Worm (Caenorhabditis elegans): ENCODE measurements around the gene cyn-4.

cyn-4 gene

ce11 chrII:10868670-10869246 lies 3.7 kb downstream of the cyn-4 start, which contains the start of the genes gmps-1 and cap-2 (continued):
- TF ChIP-seq skn-1 (tag; optimal IDR thresholded peaks at IDR 0.05) = no peak
- peak; percentile 94 for TF ChIP-seq spr-1 (tag; optimal IDR thresholded peaks at IDR 0.05)
- TF ChIP-seq ces-1 (GFP tag; optimal IDR thresholded peaks at IDR 0.05) = peak; percentile 75
- peak; percentile 74 for TF ChIP-seq set-16 (GFP tag; IDR thresholded peaks at IDR 0.05)
- TF ChIP-seq dve-1 (tag; optimal IDR thresholded peaks at IDR 0.05; ENCODE audit: insufficient read depth) = peak; percentile 99
- TF ChIP-seq egl-43 (GFP tag; IDR thresholded peaks at IDR 0.05) = peak; percentile 92
- TF ChIP-seq egl-27 (tag; optimal IDR thresholded peaks at IDR 0.05) = no peak
- no peak for TF ChIP-seq F44E2.7 (GFP tag; IDR thresholded peaks at IDR 0.05)
- TF ChIP-seq hlh-30 (tag; optimal IDR thresholded peaks at IDR 0.05; ENCODE audit: insufficient read depth) = peak; percentile 92
- peak; percentile 70 for TF ChIP-seq unc-130 (GFP tag; optimal IDR thresholded peaks at IDR 0.05)
- no peak for TF ChIP-seq lim-7 (GFP tag; IDR thresholded peaks at IDR 0.05)
- peak; percentile 92 for TF ChIP-seq spr-3 (GFP tag; optimal IDR thresholded peaks at IDR 0.05)
- TF ChIP-seq ceh-62 (tag; optimal IDR thresholded peaks at IDR 0.05) = no peak
- TF ChIP-seq nhr-11 (tag; optimal IDR thresholded peaks at IDR 0.05) = peak; percentile 93
- peak in 1 of 2 experiments; percentile 58 for TF ChIP-seq unc-62 (GFP tag; optimal IDR thresholded peaks at IDR 0.05 in 1 of 2)
- no peak for TF ChIP-seq unc-62 (tag; optimal IDR thresholded peaks at IDR 0.05)
- peak; percentile 82 for TF ChIP-seq lin-13 (GFP tag; optimal IDR thresholded peaks at IDR 0.05)
- TF ChIP-seq mep-1 (tag; optimal IDR thresholded peaks at IDR 0.05) = peak; percentile 99
- peak; percentile 72 for TF ChIP-seq zip-2 (tag; optimal IDR thresholded peaks at IDR 0.05)
- peak; percentile 55 for TF ChIP-seq lir-3 (tag; optimal IDR thresholded peaks at IDR 0.05)
- TF ChIP-seq attf-4 (tag; optimal IDR thresholded peaks at IDR 0.05) = no peak
- TF ChIP-seq arid-1 (GFP tag; conservative IDR thresholded peaks at IDR 0.05) = peak; percentile 97
- TF ChIP-seq Y105C5A.15 (GFP tag; IDR thresholded peaks at IDR 0.05) = peak; percentile 56; the same call in 1 of the 2 replicates
- no peak for TF ChIP-seq ztf-11 (tag; optimal IDR thresholded peaks at IDR 0.05)
- peak; percentile 93 for TF ChIP-seq dmd-9 (GFP tag; IDR thresholded peaks at IDR 0.05)
- peak; percentile 88 for TF ChIP-seq madf-9 (GFP tag; conservative IDR thresholded peaks at IDR 0.05)
- peak; percentile 58 for TF ChIP-seq fos-1 (tag; optimal IDR thresholded peaks at IDR 0.05)
- peak; percentile 54 for TF ChIP-seq ama-1 (optimal IDR thresholded peaks at IDR 0.05)
- TF ChIP-seq saeg-2 (GFP tag; IDR thresholded peaks at IDR 0.05) = peak; percentile 91
- peak; percentile 89 for TF ChIP-seq ZK337.2 (GFP tag; IDR thresholded peaks at IDR 0.05)
- TF ChIP-seq F49E8.2 (tag; optimal IDR thresholded peaks at IDR 0.05; ENCODE audit: borderline replicate concordance) = peak; percentile 75
- no peak for TF ChIP-seq cey-2 (tag; optimal IDR thresholded peaks at IDR 0.05; ENCODE audit: borderline replicate concordance, insufficient read depth)
- TF ChIP-seq snpc-4 (tag; optimal IDR thresholded peaks at IDR 0.05) = no peak
- TF ChIP-seq Y75B8A.6 (GFP tag; IDR thresholded peaks at IDR 0.05) = no peak
- peak; percentile 19 for TF ChIP-seq nhr-10 (tag; optimal IDR thresholded peaks at IDR 0.05)
- peak; percentile 78 for TF ChIP-seq Y48G9A.11 (GFP tag; IDR thresholded peaks at IDR 0.05)
- TF ChIP-seq lin-39 (tag; optimal IDR thresholded peaks at IDR 0.05) = peak; percentile 67
- peak; percentile 92 for TF ChIP-seq ztf-7 (tag; optimal IDR thresholded peaks at IDR 0.05)
- no peak for TF ChIP-seq daf-8 (GFP tag; IDR thresholded peaks at IDR 0.05)
- TF ChIP-seq F26F4.8 (GFP tag; conservative IDR thresholded peaks at IDR 0.05) = no peak
- peak; percentile 86 for TF ChIP-seq zfp-3 (GFP tag; conservative IDR thresholded peaks at IDR 0.05)
- TF ChIP-seq ceh-44 (GFP tag; IDR thresholded peaks at IDR 0.05) = no peak
- 0 out of 2 replicates have a peak, but pooled peaks have one; percentile 13 for TF ChIP-seq tag-97 (GFP tag; IDR thresholded peaks at IDR 0.05)
- TF ChIP-seq madf-5 (GFP tag; IDR thresholded peaks at IDR 0.05) = no peak
- peak; percentile 75 for TF ChIP-seq snpc-1.2 (GFP tag; IDR thresholded peaks at IDR 0.05)
- TF ChIP-seq nhr-76 (tag; optimal IDR thresholded peaks at IDR 0.05) = peak; percentile 35
- TF ChIP-seq zip-11 (GFP tag; IDR thresholded peaks at IDR 0.05) = no peak
- no peak for TF ChIP-seq nhr-111 (GFP tag; optimal IDR thresholded peaks at IDR 0.05)
- peak; percentile 74 for TF ChIP-seq zfp-2 (tag; optimal IDR thresholded peaks at IDR 0.05)
- no peak for TF ChIP-seq aly-2 (tag; optimal IDR thresholded peaks at IDR 0.05)
- peak; percentile 48 for TF ChIP-seq R02D3.7 (tag; optimal IDR thresholded peaks at IDR 0.05)
- peak; percentile 43 for TF ChIP-seq lin-15B (tag; optimal IDR thresholded peaks at IDR 0.05)
